Worm (Caenorhabditis elegans): Measurements from ENCODE around the gene C06B3.7.

Gene C06B3.7

ce11 chrV:13946385-13947019, 37.0 kb downstream of the C06B3.7 start, which contains the start of the genes srx-10 and clec-226:
srx-10 (minus strand) TSS chrV:13946485.
clec-226 (plus strand) TSS chrV:13946969.
- TF ChIP-seq elt-2 (tag; optimal IDR thresholded peaks at IDR 0.05) (no peak), nhr-77 (tag; optimal IDR thresholded peaks at IDR 0.05) (no peak), mdl-1 (tag; optimal IDR thresholded peaks at IDR 0.05) (no peak), sea-2 (GFP tag; optimal IDR thresholded peaks at IDR 0.05) (no peak), ceh-16 (tag; optimal IDR thresholded peaks at IDR 0.05) (no peak), nhr-67 (tag; optimal IDR thresholded peaks at IDR 0.05) (no peak), fkh-10 (GFP tag; optimal IDR thresholded peaks at IDR 0.05) (no peak), zag-1 (tag; optimal IDR thresholded peaks at IDR 0.05) (no peak), daf-12 (tag; optimal IDR thresholded peaks at IDR 0.05) (no peak), snpc-4 (tag; optimal IDR thresholded peaks at IDR 0.05) (no peak), jun-1 (tag; optimal IDR thresholded peaks at IDR 0.05) (no peak), lsy-12 (tag; optimal IDR thresholded peaks at IDR 0.05) (no peak), fos-1 (tag; optimal IDR thresholded peaks at IDR 0.05) (no peak), nhr-23 (tag; optimal IDR thresholded peaks at IDR 0.05) (no peak), nhr-25 (tag; optimal IDR thresholded peaks at IDR 0.05) (no peak), ztf-11 (tag; optimal IDR thresholded peaks at IDR 0.05) (no peak), pha-4 (tag; optimal IDR thresholded peaks at IDR 0.05) (no peak), fkh-2 (tag; optimal IDR thresholded peaks at IDR 0.05) (no peak), ceh-82 (tag; optimal IDR thresholded peaks at IDR 0.05) (no peak)

DNA sequence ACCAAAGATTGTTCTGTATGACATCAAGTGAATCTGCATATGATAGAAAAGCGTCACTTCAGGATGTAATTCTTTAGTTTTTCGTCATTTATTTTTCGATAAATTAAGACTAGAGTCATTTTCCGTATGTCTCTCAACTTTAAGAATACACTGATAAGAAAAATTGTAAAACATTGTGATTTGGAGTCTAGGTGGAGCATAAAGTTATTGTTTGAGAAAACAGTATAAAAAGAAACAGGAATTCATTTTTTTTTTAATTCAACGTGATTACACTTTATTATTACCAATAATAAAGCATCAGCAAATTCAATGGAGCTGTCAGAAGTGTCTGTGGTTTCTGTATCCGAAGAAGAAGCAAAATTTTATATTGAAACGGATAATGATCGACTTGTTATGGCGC, 39.5 kb downstream of the C06B3.7 start, which contains the start of gene R10D12.6:
R10D12.6 (plus strand) TSS at position 301 of the 400 bp plus-strand sequence.
- peak; percentile 3 for TF ChIP-seq elt-2 (tag; optimal IDR thresholded peaks at IDR 0.05)
- TF ChIP-seq pqm-1 (tag; optimal IDR thresholded peaks at IDR 0.05): peak; percentile 38
- no peak for TF ChIP-seq zag-1 (tag; optimal IDR thresholded peaks at IDR 0.05)

- TF ChIP-seq fkh-2 (tag; optimal IDR thresholded peaks at IDR 0.05) (no peak), mdl-1 (tag; optimal IDR thresholded peaks at IDR 0.05) (no peak), nhr-11 (tag; optimal IDR thresholded peaks at IDR 0.05) (no peak), nhr-237 (tag; optimal IDR thresholded peaks at IDR 0.05) (no peak), lin-39 (tag; optimal IDR thresholded peaks at IDR 0.05) (no peak), ama-1 (optimal IDR thresholded peaks at IDR 0.05) (no peak), egl-5 (tag; optimal IDR thresholded peaks at IDR 0.05) (no peak), mml-1 (tag; optimal IDR thresholded peaks at IDR 0.05) (no peak), nhr-67 (tag; optimal IDR thresholded peaks at IDR 0.05) (no peak), ztf-4 (tag; optimal IDR thresholded peaks at IDR 0.05) (no peak), nhr-12 (tag; optimal IDR thresholded peaks at IDR 0.05) (no peak), unc-62 (GFP tag; optimal IDR thresholded peaks at IDR 0.05) (no peak), elt-3 (tag; optimal IDR thresholded peaks at IDR 0.05) (no peak), nhr-25 (tag; optimal IDR thresholded peaks at IDR 0.05) (no peak), fkh-10 (GFP tag; optimal IDR thresholded peaks at IDR 0.05) (no peak)
Observed at ce11 chrV:13949752-13950151, 40.3 kb downstream of the C06B3.7 start, which contains the start of gene R10D12.7. R10D12.7 (plus strand) TSS chrV:13950052.

DNA sequence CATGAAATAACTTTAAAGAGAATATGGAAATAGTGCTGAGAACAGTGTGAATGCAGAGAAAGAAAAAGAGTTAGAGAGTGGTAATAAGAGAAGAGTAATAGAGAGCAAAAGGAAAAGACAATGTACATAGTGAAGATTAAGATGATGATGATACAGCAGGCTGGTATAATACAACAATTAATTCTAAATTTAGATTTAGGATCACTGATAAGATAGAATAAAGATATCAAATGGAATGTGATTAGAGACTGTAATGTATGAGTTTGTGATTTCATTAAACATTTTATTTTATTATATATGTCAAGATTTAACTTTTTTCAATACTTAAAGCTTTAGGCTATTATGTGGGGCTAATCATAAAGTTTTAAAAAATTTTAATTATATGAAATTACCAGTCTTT, 43.7 kb downstream of the C06B3.7 start, which contains the start of gene R10D12.8:
R10D12.8 (minus strand) TSS at position 101 of the 400 bp plus-strand sequence.
- peak; percentile 53 for TF ChIP-seq pha-4 (tag; optimal IDR thresholded peaks at IDR 0.05)
- no peak for TF ChIP-seq lin-15B (tag; optimal IDR thresholded peaks at IDR 0.05)
- TF ChIP-seq jun-1 (tag; optimal IDR thresholded peaks at IDR 0.05): no peak
- TF ChIP-seq R02D3.7 (tag; optimal IDR thresholded peaks at IDR 0.05): no peak
- no peak for TF ChIP-seq ceh-16 (tag; optimal IDR thresholded peaks at IDR 0.05)
- TF ChIP-seq sea-2 (GFP tag; optimal IDR thresholded peaks at IDR 0.05): no peak

- TF ChIP-seq nhr-25 (tag; optimal IDR thresholded peaks at IDR 0.05) (no peak), fkh-10 (GFP tag; optimal IDR thresholded peaks at IDR 0.05) (no peak), tbx-2 (tag; optimal IDR thresholded peaks at IDR 0.05) (no peak), nhr-43 (tag; optimal IDR thresholded peaks at IDR 0.05; ENCODE audit: poor library complexity, severe bottlenecking) (no peak), egl-27 (tag; optimal IDR thresholded peaks at IDR 0.05) (no peak), egl-5 (tag; optimal IDR thresholded peaks at IDR 0.05) (no peak), mml-1 (tag; optimal IDR thresholded peaks at IDR 0.05) (no peak), nhr-77 (tag; optimal IDR thresholded peaks at IDR 0.05) (no peak), nhr-23 (tag; optimal IDR thresholded peaks at IDR 0.05) (no peak), mdl-1 (tag; optimal IDR thresholded peaks at IDR 0.05) (no peak), elt-2 (tag; optimal IDR thresholded peaks at IDR 0.05) (no peak), ama-1 (optimal IDR thresholded peaks at IDR 0.05) (no peak)
Observed at ce11 chrV:13954056-13954455, 44.6 kb downstream of the C06B3.7 start, which contains the start of gene swt-6. swt-6 (plus strand) TSS chrV:13954356.

Data from whole organism, L3 larva.